Worm (Caenorhabditis elegans): ENCODE data around the gene zip-1.

Gene zip-1

ce11 chrIII:12358461-12358860 is 24.9 kb downstream of the zip-1 start, which contains the start of gene Y75B8A.32:
Gene Y75B8A.32, minus strand, starts transcription at chrIII:12358561.
- TF ChIP-seq ref-1 (GFP tag; conservative IDR thresholded peaks at IDR 0.05), result no peak
- no peak for TF ChIP-seq T22C8.4 (GFP tag; IDR thresholded peaks at IDR 0.05)
- TF ChIP-seq ztf-23 (GFP tag; IDR thresholded peaks at IDR 0.05), result no peak
- no peak for TF ChIP-seq klf-2 (GFP tag; conservative IDR thresholded peaks at IDR 0.05)
- TF ChIP-seq tab-1 (GFP tag; IDR thresholded peaks at IDR 0.05), result no peak
- no peak for TF ChIP-seq ztf-29 (GFP tag; IDR thresholded peaks at IDR 0.05)
- no peak for TF ChIP-seq cog-1 (tag; optimal IDR thresholded peaks at IDR 0.05)
- TF ChIP-seq flt-1 (GFP tag; IDR thresholded peaks at IDR 0.05), result no peak
- no peak for TF ChIP-seq med-1 (GFP tag; optimal IDR thresholded peaks at IDR 0.05; ENCODE audit: insufficient read depth)

- no peak for TF ChIP-seq tab-1 (GFP tag; IDR thresholded peaks at IDR 0.05)
These were observed 25.7 kb downstream of the zip-1 start, which contains the start of gene Y75B8A.34 for ce11 chrIII:12359265-12359664. Gene Y75B8A.34, plus strand, starts transcription at chrIII:12359565.

- TF ChIP-seq ztf-23 (GFP tag; IDR thresholded peaks at IDR 0.05) (no peak), cog-1 (tag; optimal IDR thresholded peaks at IDR 0.05) (no peak), flt-1 (GFP tag; IDR thresholded peaks at IDR 0.05) (peak; percentile 66; the same call in 1 of the 2 replicates), ztf-29 (GFP tag; IDR thresholded peaks at IDR 0.05) (no peak), tab-1 (GFP tag; IDR thresholded peaks at IDR 0.05) (no peak), med-1 (GFP tag; optimal IDR thresholded peaks at IDR 0.05; ENCODE audit: insufficient read depth) (no peak), klf-2 (GFP tag; conservative IDR thresholded peaks at IDR 0.05) (no peak)
These were observed 33.5 kb downstream of the zip-1 start, which contains the start of gene Y75B8A.33 for ce11 chrIII:12366989-12367557. Gene Y75B8A.33, minus strand, starts transcription at chrIII:12367373.

- TF ChIP-seq ref-1 (GFP tag; conservative IDR thresholded peaks at IDR 0.05), result no peak
- TF ChIP-seq tab-1 (GFP tag; IDR thresholded peaks at IDR 0.05), result no peak
- no peak for TF ChIP-seq cog-1 (tag; optimal IDR thresholded peaks at IDR 0.05)
- TF ChIP-seq ztf-29 (GFP tag; IDR thresholded peaks at IDR 0.05), result no peak
- TF ChIP-seq med-1 (GFP tag; optimal IDR thresholded peaks at IDR 0.05; ENCODE audit: insufficient read depth), result no peak
- TF ChIP-seq ztf-23 (GFP tag; IDR thresholded peaks at IDR 0.05), result no peak
- TF ChIP-seq T22C8.4 (GFP tag; IDR thresholded peaks at IDR 0.05), result peak; percentile 6; the same call in 1 of the 2 replicates
- no peak for TF ChIP-seq flt-1 (GFP tag; IDR thresholded peaks at IDR 0.05)
- 0 out of 2 replicates have a peak, but pooled peaks have one; percentile 15 for TF ChIP-seq klf-2 (GFP tag; conservative IDR thresholded peaks at IDR 0.05)
These were observed 34.3 kb downstream of the zip-1 start for ce11 chrIII:12367891-12368290.

ce11 chrIII:12368462-12369306 is 35.1 kb downstream of the zip-1 start, which contains the start of gene his-72:
Gene his-72, minus strand, starts transcription at chrIII:12369050.
- TF ChIP-seq T22C8.4 (GFP tag; IDR thresholded peaks at IDR 0.05) (0 out of 2 replicates have a peak, but pooled peaks have one; percentile 37), klf-2 (GFP tag; conservative IDR thresholded peaks at IDR 0.05) (no peak), tab-1 (GFP tag; IDR thresholded peaks at IDR 0.05) (peak; percentile 37; the same call in 1 of the 2 replicates), ztf-29 (GFP tag; IDR thresholded peaks at IDR 0.05) (peak; percentile 17; the same call in 1 of the 2 replicates), flt-1 (GFP tag; IDR thresholded peaks at IDR 0.05) (peak; percentile 34; the same call in 1 of the 2 replicates)

ce11 chrIII:12369476-12369875 is 35.9 kb downstream of the zip-1 start:
- TF ChIP-seq T22C8.4 (GFP tag; IDR thresholded peaks at IDR 0.05), result no peak
- peak; percentile 50; the same call in 1 of the 2 replicates for TF ChIP-seq ztf-23 (GFP tag; IDR thresholded peaks at IDR 0.05)

- no peak for TF ChIP-seq cog-1 (tag; optimal IDR thresholded peaks at IDR 0.05)
- TF ChIP-seq T22C8.4 (GFP tag; IDR thresholded peaks at IDR 0.05), result no peak
- no peak for TF ChIP-seq ztf-29 (GFP tag; IDR thresholded peaks at IDR 0.05)
- no peak for TF ChIP-seq tab-1 (GFP tag; IDR thresholded peaks at IDR 0.05)
- no peak for TF ChIP-seq med-1 (GFP tag; optimal IDR thresholded peaks at IDR 0.05; ENCODE audit: insufficient read depth)
- TF ChIP-seq ztf-23 (GFP tag; IDR thresholded peaks at IDR 0.05), result no peak
- TF ChIP-seq klf-2 (GFP tag; conservative IDR thresholded peaks at IDR 0.05), result no peak
- no peak for TF ChIP-seq ref-1 (GFP tag; conservative IDR thresholded peaks at IDR 0.05)
- no peak for TF ChIP-seq flt-1 (GFP tag; IDR thresholded peaks at IDR 0.05)
These were observed 36.5 kb downstream of the zip-1 start, which contains the start of gene rpt-6 for ce11 chrIII:12370011-12370506. Gene rpt-6, plus strand, starts transcription at chrIII:12370456.

ce11 chrIII:12372080-12373065 is 38.8 kb downstream of the zip-1 start:
- TF ChIP-seq flt-1 (GFP tag; IDR thresholded peaks at IDR 0.05) (no peak), cog-1 (tag; optimal IDR thresholded peaks at IDR 0.05) (no peak), ref-1 (GFP tag; conservative IDR thresholded peaks at IDR 0.05) (no peak), ztf-23 (GFP tag; IDR thresholded peaks at IDR 0.05) (no peak)

ce11 chrIII:12373306-12373705 is 39.8 kb downstream of the zip-1 start:
- TF ChIP-seq cog-1 (tag; optimal IDR thresholded peaks at IDR 0.05) (no peak), ztf-23 (GFP tag; IDR thresholded peaks at IDR 0.05) (no peak), T22C8.4 (GFP tag; IDR thresholded peaks at IDR 0.05) (no peak), tab-1 (GFP tag; IDR thresholded peaks at IDR 0.05) (no peak), ztf-29 (GFP tag; IDR thresholded peaks at IDR 0.05) (no peak), flt-1 (GFP tag; IDR thresholded peaks at IDR 0.05) (no peak), ref-1 (GFP tag; conservative IDR thresholded peaks at IDR 0.05) (no peak), med-1 (GFP tag; optimal IDR thresholded peaks at IDR 0.05; ENCODE audit: insufficient read depth) (no peak), klf-2 (GFP tag; conservative IDR thresholded peaks at IDR 0.05) (no peak)

All from whole organism, midembryonic.